Fruit fly (Drosophila melanogaster): ENCODE measurements around the gene sala.

Gene sala

DNA sequence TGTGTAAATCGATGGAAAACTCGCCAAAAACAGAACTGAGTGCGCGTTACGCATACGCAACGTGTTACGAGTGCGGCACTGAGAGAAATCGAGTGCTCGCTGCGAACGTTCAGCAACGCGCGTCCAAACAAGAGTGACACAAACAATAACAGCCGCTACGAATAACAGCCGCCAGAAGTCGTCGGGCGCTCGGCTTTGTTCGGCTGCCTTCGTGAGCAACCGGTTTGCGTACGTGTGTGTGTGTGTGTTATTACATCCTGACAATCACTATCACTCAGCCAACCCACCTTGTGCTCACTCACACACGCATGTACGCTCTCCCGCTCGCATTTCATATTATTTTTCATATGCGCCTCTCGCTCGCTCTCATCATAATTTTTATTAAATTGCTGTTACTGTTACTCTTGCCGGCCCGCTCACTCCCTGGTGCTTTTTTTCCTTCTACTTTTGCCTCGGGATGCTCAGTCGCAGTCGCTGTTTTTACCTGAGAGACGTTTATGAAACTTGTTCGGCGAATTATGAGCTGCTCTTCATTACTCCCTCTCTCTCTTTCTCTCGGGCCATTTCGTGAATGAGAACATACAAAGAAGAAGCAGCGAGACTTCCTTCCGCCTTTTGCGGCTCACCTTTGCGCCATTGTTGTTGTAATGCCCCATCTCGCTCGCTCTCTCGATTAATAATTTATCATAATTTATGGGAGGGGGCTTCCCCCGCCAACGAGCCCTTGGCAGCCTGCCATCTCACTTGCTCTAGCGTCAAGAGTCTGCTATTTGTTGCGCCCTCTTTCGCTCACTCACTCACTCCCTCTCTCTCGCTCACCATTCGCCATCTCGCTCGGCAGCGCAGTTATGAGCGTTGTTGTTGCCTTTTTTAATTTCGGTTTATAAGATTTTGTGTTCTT lies 38.8 kb upstream of the sala start, which contains the start of gene salm (continued):
- peak; percentile 47; the same call in 1 of the 2 replicates for TF ChIP-seq bbx (GFP tag; IDR thresholded peaks at IDR 0.05; ENCODE audit: partially characterized antibody)
- peak; percentile 65; the same call in 2 of the 3 replicates for TF ChIP-seq Aef1 (GFP tag; IDR thresholded peaks at IDR 0.05)
- 0 out of 3 replicates have a peak, but pooled peaks have one; percentile 38 for TF ChIP-seq CG6791 (GFP tag; IDR thresholded peaks at IDR 0.05; ENCODE audit: partially characterized antibody)
- 0 out of 4 replicates have a peak, but pooled peaks have one; percentile 31 for TF ChIP-seq Dll (GFP tag; IDR thresholded peaks at IDR 0.05; ENCODE audit: partially characterized antibody)
- no peak for TF ChIP-seq pzg (GFP tag; optimal IDR thresholded peaks at IDR 0.05)
- TF ChIP-seq grau (tag; optimal IDR thresholded peaks at IDR 0.05) = no peak
- TF ChIP-seq CG10321 (GFP tag; IDR thresholded peaks at IDR 0.05) = peak; percentile 95
- no peak for TF ChIP-seq CG8290 (GFP tag; optimal IDR thresholded peaks at IDR 0.05)
- no peak for TF ChIP-seq CG8290 (tag; optimal IDR thresholded peaks at IDR 0.05)
- TF ChIP-seq dpn (GFP tag; optimal IDR thresholded peaks at IDR 0.05) = no peak
- TF ChIP-seq sna (GFP tag; IDR thresholded peaks at IDR 0.05; ENCODE audit: partially characterized antibody) = no peak
- no peak for TF ChIP-seq CG30431 (GFP tag; optimal IDR thresholded peaks at IDR 0.05)
- peak; percentile 32; the same call in 1 of the 2 replicates for TF ChIP-seq amos (GFP tag; IDR thresholded peaks at IDR 0.05; ENCODE audit: partially characterized antibody)
- no peak for TF ChIP-seq dm (GFP tag; optimal IDR thresholded peaks at IDR 0.05)
- no peak for TF ChIP-seq btn (GFP tag; optimal IDR thresholded peaks at IDR 0.05)
- TF ChIP-seq Camta (GFP tag; optimal IDR thresholded peaks at IDR 0.05) = no peak
- no peak for TF ChIP-seq CG2120 (GFP tag; optimal IDR thresholded peaks at IDR 0.05)
- TF ChIP-seq trh (GFP tag; optimal IDR thresholded peaks at IDR 0.05) = no peak
- no peak for TF ChIP-seq scrt (GFP tag; optimal IDR thresholded peaks at IDR 0.05)
- TF ChIP-seq crol (GFP tag; IDR thresholded peaks at IDR 0.05) = peak; percentile 94
- TF ChIP-seq Side (GFP tag; optimal IDR thresholded peaks at IDR 0.05) = no peak
- TF ChIP-seq ssp (GFP tag; IDR thresholded peaks at IDR 0.05) = no peak
- peak; percentile 8 for TF ChIP-seq HmgZ (tag; optimal IDR thresholded peaks at IDR 0.05)
- peak; percentile 27; the same call in 1 of the 3 replicates for TF ChIP-seq CG34422 (GFP tag; IDR thresholded peaks at IDR 0.05)
- peak; percentile 63; the same call in 1 of the 3 replicates for TF ChIP-seq CG2199 (GFP tag; IDR thresholded peaks at IDR 0.05)
- TF ChIP-seq H2.0 (GFP tag; IDR thresholded peaks at IDR 0.05) = 0 out of 2 replicates have a peak, but pooled peaks have one; percentile 9
- peak; percentile 31 to 91 for TF ChIP-seq tll (GFP tag; optimal IDR thresholded peaks at IDR 0.05)
- TF ChIP-seq ind (GFP tag; optimal IDR thresholded peaks at IDR 0.05) = no peak
- 0 out of 3 replicates have a peak, but pooled peaks have one; percentile 30 for TF ChIP-seq knrl (GFP tag; IDR thresholded peaks at IDR 0.05; ENCODE audit: partially characterized antibody)
- no peak for TF ChIP-seq Hmr (GFP tag; optimal IDR thresholded peaks at IDR 0.05)
- no peak for TF ChIP-seq Hr78 (GFP tag; optimal IDR thresholded peaks at IDR 0.05)
- no peak for TF ChIP-seq gt (GFP tag; IDR thresholded peaks at IDR 0.05)
- TF ChIP-seq CG42726 (GFP tag; IDR thresholded peaks at IDR 0.05; ENCODE audit: partially characterized antibody) = peak; percentile 57; the same call in 1 of the 2 replicates
- TF ChIP-seq CG34376 (GFP tag; optimal IDR thresholded peaks at IDR 0.05) = no peak
- no peak for TF ChIP-seq CG11504 (tag; optimal IDR thresholded peaks at IDR 0.05)
- TF ChIP-seq dati (GFP tag; IDR thresholded peaks at IDR 0.05) = no peak
- peak; percentile 40 for TF ChIP-seq D (optimal IDR thresholded peaks at IDR 0.05)
- peak; percentile 29 for TF ChIP-seq D (GFP tag; optimal IDR thresholded peaks at IDR 0.05)
- no peak for TF ChIP-seq Oli (tag; optimal IDR thresholded peaks at IDR 0.05)
- no peak for TF ChIP-seq Asciz (GFP tag; optimal IDR thresholded peaks at IDR 0.05)
- no peak for TF ChIP-seq caup (GFP tag; optimal IDR thresholded peaks at IDR 0.05; ENCODE audit: severe bottlenecking)
- TF ChIP-seq CG5180 (GFP tag; optimal IDR thresholded peaks at IDR 0.05) = peak; percentile 76
- TF ChIP-seq CHES-1-like (GFP tag; optimal IDR thresholded peaks at IDR 0.05) = no peak
- TF ChIP-seq CG32767 (GFP tag; IDR thresholded peaks at IDR 0.05) = no peak
- no peak for TF ChIP-seq CG6654 (GFP tag; optimal IDR thresholded peaks at IDR 0.05)
- no peak for TF ChIP-seq bsh (GFP tag; optimal IDR thresholded peaks at IDR 0.05)
- no peak for TF ChIP-seq CG7987 (GFP tag; optimal IDR thresholded peaks at IDR 0.05)
